Fruit fly (Drosophila melanogaster) whole organism, pupa: ENCODE results near the gene CG4570.

ENCODE experiments used
- CG12605 ChIP-seq: fragments of 200-800 bp; sonication (Bioruptor generic); IDR thresholded peaks from 2 replicates; pipeline ENCODE4 v1.3.6; 2022; ENCODE audit warnings: missing biosample characterization, missing genetic modification characterization
- CG17806 ChIP-seq: fragments of 200-800 bp; sonication (Bioruptor generic); optimal IDR thresholded peaks from 2 replicates; lab custom pipeline; 2018; ENCODE audit warnings: missing biosample characterization, mild to moderate bottlenecking, missing genetic modification characterization, moderate library complexity
- CG32121 ChIP-seq: fragments of 200-800 bp; sonication (Bioruptor generic); IDR thresholded peaks from 2 replicates; pipeline ENCODE4 v1.3.6; 2022; ENCODE audit warnings: missing biosample characterization, missing genetic modification characterization
- CG34367 ChIP-seq: fragments of 200-800 bp; sonication (Bioruptor generic); optimal IDR thresholded peaks from 2 replicates; lab custom pipeline; 2018; ENCODE audit warnings: missing biosample characterization, mild to moderate bottlenecking, missing genetic modification characterization
- CG4496 ChIP-seq: fragments of 200-800 bp; sonication (Bioruptor generic); IDR thresholded peaks from 3 replicates; pipeline ENCODE4 v1.3.6; 2022; ENCODE audit warnings: missing biosample characterization, missing genetic modification characterization
- CG8159 ChIP-seq: fragments of 200-800 bp; sonication (Bioruptor generic); optimal IDR thresholded peaks from 3 replicates; lab custom pipeline; 2018; ENCODE audit warnings: missing biosample characterization, mild to moderate bottlenecking, missing genetic modification characterization, moderate library complexity
- D1 ChIP-seq: fragments of 200-800 bp; sonication (Bioruptor generic); optimal IDR thresholded peaks from 2 replicates; lab custom pipeline; 2018; ENCODE audit warnings: missing biosample characterization, mild to moderate bottlenecking, missing genetic modification characterization, moderate library complexity
- EcR ChIP-seq: fragments of 200-800 bp; sonication (Bioruptor generic); optimal IDR thresholded peaks from 3 replicates; lab custom pipeline; 2019; ENCODE audit warnings: missing biosample characterization, missing genetic modification characterization, mild to moderate bottlenecking, moderate library complexity, missing genetic modification reagents
- Pif1A ChIP-seq: fragments of 200-800 bp; sonication (Bioruptor generic); optimal IDR thresholded peaks from 3 replicates; lab custom pipeline; 2016; ENCODE audit warnings: missing biosample characterization, missing genetic modification characterization
- Pif1B ChIP-seq: fragments of 200-800 bp; sonication (Bioruptor generic); optimal IDR thresholded peaks from 3 replicates; lab custom pipeline; 2016; ENCODE audit warnings: missing biosample characterization, missing genetic modification characterization
- fd96Ca ChIP-seq: fragments of 200-800 bp; sonication (Bioruptor generic); IDR thresholded peaks from 3 replicates; pipeline ENCODE4 v1.3.6; 2022; ENCODE audit warnings: missing biosample characterization, missing genetic modification characterization
- rn ChIP-seq: fragments of 200-800 bp; sonication (Bioruptor generic); IDR thresholded peaks from 2 replicates; pipeline ENCODE4 v1.3.6; 2022; ENCODE audit warnings: missing biosample characterization, missing genetic modification characterization

dm6 chr3R:10862773-10863445 lies 6.3 kb downstream of the CG4570 start, which contains the start of gene CG6574:
- TF ChIP-seq CG17806 (tag; lab: Kevin White, UChicago): peak; percentile 26
- TF ChIP-seq rn (GFP tag; lab: Robert Waterston, UW): no peak
- TF ChIP-seq CG12605: peak; percentile 46; the same call in 1 of the 2 replicates
- TF ChIP-seq CG4496: no peak
- TF ChIP-seq Pif1B (GFP tag; lab: Kevin White, UChicago): no peak
- TF ChIP-seq D1 (tag; lab: Kevin White, UChicago): no peak
- TF ChIP-seq Pif1A (GFP tag; lab: Kevin White, UChicago): no peak
- TF ChIP-seq EcR (GFP tag; lab: Kevin White, UChicago): no peak
- TF ChIP-seq CG34367 (tag; lab: Kevin White, UChicago): peak; percentile 4
- peak; percentile 36; the same call in 1 of the 3 replicates for TF ChIP-seq fd96Ca (GFP tag; lab: Robert Waterston, UW)
- no peak for TF ChIP-seq CG8159 (tag; lab: Kevin White, UChicago)
- TF ChIP-seq CG32121: peak; percentile 42; the same call in 1 of the 2 replicates
